Worm (Caenorhabditis elegans) whole organism, L2 larva: ENCODE measurements around the gene F17E9.16.

Experiments
- R02D3.7 ChIP-seq: fragments of 150-350 bp; optimal IDR thresholded peaks from 2 replicates; lab custom pipeline; 2014; ENCODE audit warnings: missing biosample characterization, missing genetic modification characterization
- ZK546.5 ChIP-seq: sonication (generic microtip); optimal IDR thresholded peaks from 2 replicates; lab custom pipeline; 2017; ENCODE audit warnings: missing biosample characterization, missing genetic modification characterization
- ama-1 ChIP-seq: fragments of 150-350 bp; optimal IDR thresholded peaks from 2 replicates; lab custom pipeline; 2018; ENCODE audit warnings: inconsistent platforms
- egl-27 ChIP-seq: sonication (generic microtip); optimal IDR thresholded peaks from 3 replicates; lab custom pipeline; 2017; ENCODE audit warnings: missing biosample characterization, missing genetic modification reagents, missing genetic modification characterization
- nhr-23 ChIP-seq: fragments of 150-350 bp; optimal IDR thresholded peaks from 2 replicates; lab custom pipeline; 2014; ENCODE audit warnings: missing biosample characterization, missing genetic modification reagents, missing genetic modification characterization
- peb-1 ChIP-seq: fragments of 150-350 bp; optimal IDR thresholded peaks from 2 replicates; lab custom pipeline; 2014; ENCODE audit warnings: missing biosample characterization, missing genetic modification characterization
- sma-3 ChIP-seq: sonication (generic microtip); optimal IDR thresholded peaks from 2 replicates; lab custom pipeline; 2016; ENCODE audit warnings: missing genetic modification reagents, missing genetic modification characterization, missing compliant biosample characterization
- unc-62 ChIP-seq: fragments of 150-350 bp; optimal IDR thresholded peaks from 2 replicates; lab custom pipeline; 2014; ENCODE audit warnings: missing biosample characterization, missing genetic modification reagents, missing genetic modification characterization

DNA sequence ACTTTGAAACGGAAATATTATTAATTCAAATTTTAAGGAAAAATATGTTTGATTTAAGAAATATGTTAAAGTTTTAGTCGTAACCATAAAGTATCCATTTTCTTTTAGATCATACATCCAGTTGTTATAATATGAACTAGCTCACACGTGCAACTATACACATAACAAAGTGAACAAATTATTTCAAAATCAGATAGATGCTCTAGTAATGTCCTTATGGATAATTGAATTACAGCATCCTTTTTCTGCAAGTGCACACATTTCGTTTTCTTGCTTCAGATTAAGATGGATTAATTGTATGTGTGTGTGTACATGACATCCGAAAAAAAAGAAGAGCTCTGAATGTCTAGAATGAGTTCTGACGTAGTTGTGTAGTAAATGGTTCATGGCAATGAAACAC is 33.5 kb downstream of the F17E9.16 start:
- TF ChIP-seq nhr-23 (no peak), sma-3 (no peak), peb-1 (tag; lab: Kevin White, UChicago) (no peak), egl-27 (no peak), unc-62 (GFP tag; lab: Kevin White, UChicago) (no peak), ama-1 (lab: Kevin White, UChicago) (no peak), ZK546.5 (no peak), R02D3.7 (no peak)
